Worm (Caenorhabditis elegans) whole organism, young adult: ENCODE data around the gene lec-3.

Experiments
- B0336.3 ChIP-seq: fragments of 200-800 bp; sonication (Bioruptor generic); IDR thresholded peaks from 2 replicates; pipeline ENCODE4 v1.3.6; 2022; ENCODE audit warnings: missing genetic modification characterization, missing compliant biosample characterization
- C06A6.2 ChIP-seq: fragments of 200-800 bp; sonication (Bioruptor generic); conservative IDR thresholded peaks from 2 replicates; pipeline ENCODE4 v1.3.6; 2022; ENCODE audit warnings: missing genetic modification characterization, missing compliant biosample characterization
- F10E7.11 ChIP-seq: sonication (generic microtip); optimal IDR thresholded peaks from 2 replicates; lab custom pipeline; 2017; ENCODE audit warnings: mild to moderate bottlenecking, missing genetic modification characterization, moderate library complexity, missing compliant biosample characterization
- F22D6.2 ChIP-seq: sonication (generic microtip); optimal IDR thresholded peaks from 2 replicates; lab custom pipeline; 2016; ENCODE audit warnings: mild to moderate bottlenecking, missing genetic modification characterization, missing compliant biosample characterization
- F33H1.4 ChIP-seq: fragments of 200-800 bp; sonication (Bioruptor generic); IDR thresholded peaks from 2 replicates; pipeline ENCODE4 v1.3.6; 2022; ENCODE audit warnings: missing genetic modification reagents, missing genetic modification characterization, missing compliant biosample characterization
- F37B4.10 ChIP-seq: fragments of 200-800 bp; sonication (Bioruptor generic); IDR thresholded peaks from 2 replicates; pipeline ENCODE4 v1.3.6; 2022; ENCODE audit warnings: missing genetic modification characterization, missing compliant biosample characterization
- F39B2.1 ChIP-seq: fragments of 200-800 bp; sonication (Bioruptor generic); IDR thresholded peaks from 2 replicates; pipeline ENCODE4 v1.3.6; 2022; ENCODE audit warnings: missing genetic modification reagents, missing genetic modification characterization, missing compliant biosample characterization
- F49E8.2 ChIP-seq: sonication (generic microtip); optimal IDR thresholded peaks from 3 replicates; lab custom pipeline; 2017; ENCODE audit warnings: missing genetic modification characterization, mild to moderate bottlenecking, missing compliant biosample characterization, antibody characterized with exemption, moderate library complexity; ENCODE audit not compliant: insufficient read depth
- K11D2.4 ChIP-seq: fragments of 200-800 bp; sonication (Bioruptor generic); IDR thresholded peaks from 2 replicates; pipeline ENCODE4 v1.3.6; 2022; ENCODE audit warnings: missing genetic modification reagents, missing genetic modification characterization, missing compliant biosample characterization
- T26A5.8 ChIP-seq: sonication (generic microtip); optimal IDR thresholded peaks from 2 replicates; lab custom pipeline; 2016; ENCODE audit warnings: missing genetic modification characterization, missing compliant biosample characterization
- Y53G8AR.9 ChIP-seq: fragments of 200-800 bp; sonication (Bioruptor generic); conservative IDR thresholded peaks from 2 replicates; pipeline ENCODE4 v1.3.6; 2022; ENCODE audit warnings: missing genetic modification reagents, missing genetic modification characterization, missing compliant biosample characterization
- Y56A3A.18 ChIP-seq: fragments of 200-800 bp; sonication (Bioruptor generic); IDR thresholded peaks from 2 replicates; pipeline ENCODE4 v1.3.6; 2022; ENCODE audit warnings: missing genetic modification reagents, missing genetic modification characterization, missing compliant biosample characterization
- Y95B8A.8 ChIP-seq: fragments of 200-800 bp; sonication (Bioruptor generic); IDR thresholded peaks from 2 replicates; pipeline ENCODE4 v1.3.6; 2022; ENCODE audit warnings: missing genetic modification reagents, missing genetic modification characterization, missing compliant biosample characterization
- attf-6 ChIP-seq: fragments of 200-800 bp; sonication (Bioruptor generic); IDR thresholded peaks from 2 replicates; pipeline ENCODE4 v1.3.6; 2022; ENCODE audit warnings: missing genetic modification reagents, missing genetic modification characterization, missing compliant biosample characterization
- ccch-3 ChIP-seq: fragments of 200-800 bp; sonication (Bioruptor generic); optimal IDR thresholded peaks from 2 replicates; lab custom pipeline; 2018; ENCODE audit warnings: mild to moderate bottlenecking, missing genetic modification characterization, missing compliant biosample characterization
- ceh-27 ChIP-seq: fragments of 200-800 bp; sonication (Bioruptor generic); optimal IDR thresholded peaks from 2 replicates; lab custom pipeline; 2018; ENCODE audit warnings: mild to moderate bottlenecking, missing genetic modification characterization, moderate library complexity, missing compliant biosample characterization
- ceh-91 ChIP-seq: fragments of 200-800 bp; sonication (Bioruptor generic); IDR thresholded peaks from 2 replicates; pipeline ENCODE4 v1.3.6; 2022; ENCODE audit warnings: missing genetic modification reagents, missing genetic modification characterization, missing compliant biosample characterization
- dpff-1 ChIP-seq: sonication (generic microtip); optimal IDR thresholded peaks from 2 replicates; lab custom pipeline; 2017; ENCODE audit warnings: mild to moderate bottlenecking, missing genetic modification characterization, missing compliant biosample characterization
- dpl-1 ChIP-seq: fragments of 150-350 bp; optimal IDR thresholded peaks from 2 replicates; lab custom pipeline; 2014; ENCODE audit warnings: missing biosample characterization, missing genetic modification reagents, missing genetic modification characterization
- egl-44 ChIP-seq: fragments of 200-800 bp; sonication (Bioruptor generic); IDR thresholded peaks from 2 replicates; pipeline ENCODE4 v1.3.6; 2022; ENCODE audit warnings: missing genetic modification reagents, missing genetic modification characterization, missing compliant biosample characterization
- egrh-3 ChIP-seq: fragments of 200-800 bp; sonication (Bioruptor generic); IDR thresholded peaks from 2 replicates; pipeline ENCODE4 v1.3.6; 2022; ENCODE audit warnings: missing genetic modification reagents, missing genetic modification characterization, missing compliant biosample characterization
- ekl-4 ChIP-seq: fragments of 200-800 bp; sonication (Bioruptor generic); IDR thresholded peaks from 2 replicates; pipeline ENCODE4 v1.3.6; 2022; ENCODE audit warnings: missing genetic modification reagents, missing genetic modification characterization, missing compliant biosample characterization
- fkh-3 ChIP-seq: sonication (generic microtip); optimal IDR thresholded peaks from 2 replicates; lab custom pipeline; 2016; ENCODE audit warnings: mild to moderate bottlenecking, missing genetic modification characterization, missing compliant biosample characterization
- hlh-26 ChIP-seq: fragments of 200-800 bp; sonication (Bioruptor generic); conservative IDR thresholded peaks from 2 replicates; pipeline ENCODE4 v1.3.6; 2022; ENCODE audit warnings: missing genetic modification reagents, missing genetic modification characterization, missing compliant biosample characterization
- hmg-1.2 ChIP-seq: fragments of 200-800 bp; sonication (Bioruptor generic); IDR thresholded peaks from 2 replicates; pipeline ENCODE4 v1.3.6; 2022; ENCODE audit warnings: missing genetic modification reagents, missing genetic modification characterization, missing compliant biosample characterization
- let-607 ChIP-seq, 2 experiments: fragments of 200-800 bp in 1 of 2; sonication (Bioruptor generic) in 1 of 2; sonication (generic microtip) in 1 of 2; optimal IDR thresholded peaks; 2 replicates each; lab custom pipeline; 2016 to 2018; ENCODE audit warnings: mild to moderate bottlenecking in 2 of 2, missing compliant biosample characterization in 2 of 2, missing genetic modification characterization in 2 of 2, moderate library complexity in 2 of 2, missing genotype in 1 of 2
- lin-35 ChIP-seq, 3 experiments: fragments of 150-350 bp in 2 of 3; sonication (generic microtip) in 1 of 3; optimal IDR thresholded peaks; 2 replicates each; lab custom pipeline; 2014 to 2018; ENCODE audit warnings: missing biosample characterization in 3 of 3, missing genetic modification characterization in 3 of 3, missing genetic modification reagents in 3 of 3
- lsy-27 ChIP-seq: sonication (generic microtip); optimal IDR thresholded peaks from 2 replicates; lab custom pipeline; 2017; ENCODE audit warnings: missing genetic modification characterization, mild to moderate bottlenecking, missing compliant biosample characterization, antibody characterized with exemption, missing genotype, borderline replicate concordance; ENCODE audit not compliant: insufficient read depth
- madf-10 ChIP-seq: sonication (generic microtip); optimal IDR thresholded peaks from 2 replicates; lab custom pipeline; 2016; ENCODE audit warnings: mild to moderate bottlenecking, missing genetic modification characterization, missing compliant biosample characterization
- madf-3 ChIP-seq: fragments of 200-800 bp; sonication (Bioruptor generic); IDR thresholded peaks from 2 replicates; pipeline ENCODE4 v1.3.6; 2022; ENCODE audit warnings: missing genetic modification reagents, missing genetic modification characterization, missing compliant biosample characterization
- madf-8 ChIP-seq: fragments of 200-800 bp; sonication (Bioruptor generic); conservative IDR thresholded peaks from 2 replicates; pipeline ENCODE4 v1.3.6; 2022; ENCODE audit warnings: missing genetic modification reagents, missing genetic modification characterization, missing compliant biosample characterization
- mes-4 ChIP-seq: sonication (generic microtip); optimal IDR thresholded peaks from 2 replicates; lab custom pipeline; 2016; ENCODE audit warnings: missing genotype, missing genetic modification characterization, missing compliant biosample characterization
- nfya-1 ChIP-seq: sonication (generic microtip); optimal IDR thresholded peaks from 2 replicates; lab custom pipeline; 2017; ENCODE audit warnings: antibody characterized with exemption, missing compliant biosample characterization, missing genetic modification characterization, borderline replicate concordance; ENCODE audit not compliant: insufficient read depth
- nfyb-1 ChIP-seq: fragments of 200-800 bp; sonication (Bioruptor generic); IDR thresholded peaks from 2 replicates; pipeline ENCODE4 v1.3.6; 2022; ENCODE audit warnings: missing genetic modification reagents, missing genetic modification characterization, missing compliant biosample characterization
- nhr-179 ChIP-seq: sonication (generic microtip); optimal IDR thresholded peaks from 2 replicates; lab custom pipeline; 2016; ENCODE audit warnings: mild to moderate bottlenecking, missing genetic modification characterization, missing compliant biosample characterization
- nhr-80 ChIP-seq: sonication (generic microtip); optimal IDR thresholded peaks from 2 replicates; lab custom pipeline; 2016; ENCODE audit warnings: missing genetic modification characterization, missing compliant biosample characterization
- nhr-90 ChIP-seq: sonication (generic microtip); optimal IDR thresholded peaks from 2 replicates; lab custom pipeline; 2016; ENCODE audit warnings: missing genotype, mild to moderate bottlenecking, missing genetic modification characterization, missing compliant biosample characterization
- pbrm-1 ChIP-seq: fragments of 200-800 bp; sonication (Bioruptor generic); IDR thresholded peaks from 2 replicates; pipeline ENCODE4 v1.3.6; 2022; ENCODE audit warnings: missing genetic modification reagents, missing genetic modification characterization, missing compliant biosample characterization
- pha-4 ChIP-seq: fragments of 150-350 bp; sonication (generic microtip); optimal IDR thresholded peaks from 2 replicates; lab custom pipeline; 2014; ENCODE audit warnings: missing biosample characterization, missing genetic modification reagents, missing genetic modification characterization
- rpc-1 ChIP-seq, 2 experiments: fragments of 150-350 bp in 1 of 2; sonication (generic microtip) in 1 of 2; optimal IDR thresholded peaks; 2 replicates each; lab custom pipeline; 2014 to 2018; ENCODE audit warnings: missing biosample characterization in 1 of 2, missing genetic modification characterization in 1 of 2, missing genetic modification reagents in 1 of 2, missing genotype in 1 of 2
- sdz-38 ChIP-seq: sonication (generic microtip); optimal IDR thresholded peaks from 2 replicates; lab custom pipeline; 2016; ENCODE audit warnings: missing genotype, missing genetic modification characterization, missing compliant biosample characterization
- snpc-1.1 ChIP-seq: sonication (generic microtip); optimal IDR thresholded peaks from 2 replicates; lab custom pipeline; 2017; ENCODE audit warnings: missing genetic modification characterization, mild to moderate bottlenecking, missing compliant biosample characterization, antibody characterized with exemption, moderate library complexity, missing genotype, missing genetic modification reagents; ENCODE audit not compliant: insufficient read depth
- snpc-1.3 ChIP-seq: sonication (generic microtip); optimal IDR thresholded peaks from 2 replicates; lab custom pipeline; 2017; ENCODE audit warnings: missing genetic modification characterization, mild to moderate bottlenecking, missing compliant biosample characterization, antibody characterized with exemption, moderate library complexity, missing genotype, missing genetic modification reagents; ENCODE audit not compliant: insufficient read depth
- snpc-4 ChIP-seq, 5 experiments: fragments of 150-350 bp in 1 of 5; sonication (generic microtip) in 4 of 5; optimal IDR thresholded peaks; 2 replicates each; lab custom pipeline; 2014 to 2018; ENCODE audit warnings: missing genetic modification characterization in 5 of 5, missing biosample characterization in 3 of 5, antibody characterized with exemption in 2 of 5, mild to moderate bottlenecking in 2 of 5, missing compliant biosample characterization in 2 of 5, missing genotype in 2 of 5, moderate library complexity in 2 of 5, missing genetic modification reagents in 1 of 5
- unc-62 ChIP-seq: fragments of 150-350 bp; optimal IDR thresholded peaks from 2 replicates; lab custom pipeline; 2014; ENCODE audit warnings: missing biosample characterization, missing genetic modification reagents, missing genetic modification characterization
- ztf-28 ChIP-seq: fragments of 200-800 bp; sonication (Bioruptor generic); IDR thresholded peaks from 2 replicates; pipeline ENCODE4 v1.3.6; 2022; ENCODE audit warnings: missing genetic modification reagents, missing genetic modification characterization, missing compliant biosample characterization
- ztf-6 ChIP-seq: fragments of 200-800 bp; sonication (Bioruptor generic); IDR thresholded peaks from 2 replicates; pipeline ENCODE4 v1.3.6; 2022; ENCODE audit warnings: missing genetic modification reagents, missing genetic modification characterization, missing compliant biosample characterization

The lec-3 gene

DNA sequence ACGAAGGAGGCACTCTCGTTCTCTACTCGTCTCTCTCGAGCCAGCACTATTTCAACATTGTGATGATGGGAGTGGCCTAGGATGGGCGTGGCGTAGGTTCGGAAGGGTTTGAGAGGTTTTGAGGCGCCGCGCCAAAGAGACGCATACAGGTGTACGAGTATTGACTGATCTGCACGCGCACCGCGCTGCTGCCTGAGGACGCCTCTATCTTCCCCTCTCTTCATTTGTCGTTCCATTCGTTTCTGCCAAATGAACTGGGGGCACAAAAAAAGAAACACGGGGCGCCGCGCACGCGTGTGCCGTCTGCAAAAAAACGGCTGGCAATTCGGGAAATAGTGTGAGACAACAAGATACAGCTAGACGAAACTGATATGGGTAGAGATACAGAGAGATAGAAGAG lies 25.1 kb downstream of the lec-3 start, which contains the start of gene lec-2 (continued):
- TF ChIP-seq madf-10 (no peak), snpc-4 (GFP tag; optimal IDR thresholded peaks at IDR 0.05; lab: Kevin White, UChicago) (no peak), snpc-4 (tag; optimal IDR thresholded peaks at IDR 0.05; lab: Kevin White, UChicago) (no peak), F10E7.11 (tag; lab: Kevin White, UChicago) (no peak), unc-62 (GFP tag; lab: Kevin White, UChicago) (no peak), B0336.3 (GFP tag; lab: Robert Waterston, UW) (peak; percentile 46; the same call in 1 of the 2 replicates), nfyb-1 (GFP tag; lab: Robert Waterston, UW) (0 out of 2 replicates have a peak, but pooled peaks have one; percentile 65), hlh-26 (GFP tag; lab: Robert Waterston, UW) (no peak), ztf-6 (GFP tag; lab: Robert Waterston, UW) (no peak), pha-4 (no peak), F22D6.2 (tag; lab: Kevin White, UChicago) (no peak), pbrm-1 (GFP tag; lab: Robert Waterston, UW) (no peak), egrh-3 (GFP tag; lab: Robert Waterston, UW) (peak; percentile 13; the same call in 1 of the 2 replicates), nhr-80 (tag; lab: Kevin White, UChicago) (no peak), ceh-91 (GFP tag; lab: Robert Waterston, UW) (no peak), lin-35 (GFP tag; optimal IDR thresholded peaks at IDR 0.05; lab: Kevin White, UChicago) (no peak), F33H1.4 (GFP tag; lab: Robert Waterston, UW) (no peak), ccch-3 (GFP tag; lab: Kevin White, UChicago) (no peak), F39B2.1 (GFP tag; lab: Robert Waterston, UW) (no peak), lsy-27 (tag; lab: Kevin White, UChicago) (no peak), Y53G8AR.9 (no peak), rpc-1 (optimal IDR thresholded peaks at IDR 0.05; lab: Kevin White, UChicago) (no peak), rpc-1 (tag; optimal IDR thresholded peaks at IDR 0.05; lab: Kevin White, UChicago) (no peak), madf-3 (no peak), ekl-4 (GFP tag; lab: Robert Waterston, UW) (no peak), snpc-1.1 (tag; lab: Kevin White, UChicago) (no peak), dpl-1 (GFP tag; lab: Kevin White, UChicago) (no peak), Y56A3A.18 (GFP tag; lab: Robert Waterston, UW) (no peak), K11D2.4 (peak; percentile 69; the same call in 1 of the 2 replicates), madf-8 (no peak), T26A5.8 (tag; lab: Kevin White, UChicago) (no peak), F37B4.10 (GFP tag; lab: Robert Waterston, UW) (no peak), fkh-3 (tag; lab: Kevin White, UChicago) (no peak), dpff-1 (tag; lab: Kevin White, UChicago) (no peak), F49E8.2 (tag; lab: Kevin White, UChicago) (no peak), nfya-1 (tag; lab: Kevin White, UChicago) (no peak), mes-4 (tag; lab: Kevin White, UChicago) (no peak), let-607 (tag; optimal IDR thresholded peaks at IDR 0.05; lab: Kevin White, UChicago) (no peak), ztf-28 (GFP tag; lab: Robert Waterston, UW) (no peak), attf-6 (GFP tag; lab: Robert Waterston, UW) (no peak), egl-44 (GFP tag; lab: Robert Waterston, UW) (no peak), sdz-38 (no peak), ceh-27 (GFP tag; lab: Kevin White, UChicago) (no peak), Y95B8A.8 (GFP tag; lab: Robert Waterston, UW) (no peak), hmg-1.2 (GFP tag; lab: Robert Waterston, UW) (peak; percentile 42; the same call in 1 of the 2 replicates), nhr-179 (tag; lab: Kevin White, UChicago) (no peak), C06A6.2 (GFP tag; lab: Robert Waterston, UW) (no peak), snpc-1.3 (tag; lab: Kevin White, UChicago) (no peak), nhr-90 (tag; lab: Kevin White, UChicago) (no peak)
